Worm (Caenorhabditis elegans): ENCODE data around the gene hacd-1.

DNA sequence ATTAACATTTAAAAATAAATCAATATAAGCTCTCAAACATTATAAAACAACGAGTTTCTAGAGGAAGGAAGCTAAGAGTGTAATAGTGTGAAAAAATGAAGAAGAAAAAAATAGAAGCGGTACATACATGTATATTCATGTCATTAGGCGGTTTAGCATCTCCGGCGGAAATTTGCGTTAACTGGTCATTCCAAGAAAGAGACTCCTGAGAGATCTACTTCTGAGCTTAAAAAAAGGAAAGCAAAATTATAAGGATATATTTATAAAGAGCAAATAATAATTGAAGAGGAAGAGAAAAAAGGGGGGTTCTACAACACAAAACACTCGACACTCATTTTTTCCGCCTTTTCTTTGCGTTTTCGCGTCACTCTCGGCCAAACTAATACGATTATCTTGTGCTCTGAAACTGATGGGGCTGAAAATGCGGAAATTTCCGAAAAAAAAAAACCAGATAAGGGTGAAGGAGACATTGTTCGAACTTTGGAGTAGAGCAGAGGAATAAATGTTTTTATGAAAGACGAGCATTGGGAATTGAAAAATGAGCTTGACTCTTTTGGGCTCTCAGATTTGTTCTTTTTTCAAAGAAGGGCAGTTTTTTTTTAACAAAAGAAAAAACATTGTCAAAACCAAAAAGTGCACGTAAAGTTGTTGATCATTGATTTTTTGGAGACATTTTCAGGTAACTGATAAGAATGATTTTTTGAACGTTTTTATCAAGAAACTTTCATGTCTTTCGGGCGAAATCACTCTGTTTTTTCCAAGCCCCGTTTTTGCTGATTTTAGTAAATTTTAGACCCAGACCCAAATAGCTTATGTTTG is 45.3 kb upstream of the hacd-1 start:
- TF ChIP-seq ztf-4 (tag; optimal IDR thresholded peaks at IDR 0.05) (no peak), nhr-12 (tag; optimal IDR thresholded peaks at IDR 0.05) (no peak), nhr-6 (tag; optimal IDR thresholded peaks at IDR 0.05) (no peak), egl-27 (tag; optimal IDR thresholded peaks at IDR 0.05) (no peak), ZK546.5 (tag; optimal IDR thresholded peaks at IDR 0.05) (no peak), ztf-11 (tag; optimal IDR thresholded peaks at IDR 0.05) (no peak)

Measured in whole organism, L2 larva.